Fruit fly (Drosophila melanogaster): ENCODE results near the gene ND-B22.

Gene ND-B22

DNA sequence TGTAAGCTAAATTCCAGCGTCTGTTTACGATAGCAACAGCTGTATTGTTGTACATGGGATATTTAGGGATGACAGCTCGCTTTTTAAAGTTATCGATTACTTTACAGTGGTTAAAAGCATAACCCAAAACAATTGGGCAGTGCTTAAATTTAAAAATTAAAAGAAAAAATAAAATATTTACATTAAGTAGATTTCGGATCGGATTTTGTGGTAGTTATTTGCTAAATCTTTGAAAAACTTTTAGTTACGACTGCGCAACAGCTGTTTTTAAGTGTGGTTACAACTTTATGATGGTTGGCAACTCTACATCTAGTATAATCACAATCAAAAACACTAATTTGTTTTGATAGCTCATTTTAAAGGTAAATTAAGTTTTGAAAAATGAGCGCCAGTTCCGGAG is 16.3 kb upstream of the ND-B22 start, which contains the start of the genes Ing5 and CG7099 (continued):
- TF ChIP-seq kni (GFP tag; optimal IDR thresholded peaks at IDR 0.05) (no peak), CG12299 (tag; optimal IDR thresholded peaks at IDR 0.05) (peak; percentile 93), CHES-1-like (GFP tag; optimal IDR thresholded peaks at IDR 0.05) (peak; percentile 88), exex (tag; optimal IDR thresholded peaks at IDR 0.05) (peak; percentile 97), CG7839 (tag; optimal IDR thresholded peaks at IDR 0.05) (peak; percentile 97), trh (GFP tag; optimal IDR thresholded peaks at IDR 0.05) (peak; percentile 92), amos (GFP tag; IDR thresholded peaks at IDR 0.05; ENCODE audit: partially characterized antibody) (peak; percentile 56), unc-4 (GFP tag; IDR thresholded peaks at IDR 0.05; ENCODE audit: partially characterized antibody) (peak; percentile 60), CG7372 (GFP tag; IDR thresholded peaks at IDR 0.05) (peak; percentile 96), CG15601 (tag; optimal IDR thresholded peaks at IDR 0.05) (peak; percentile 94), CG9215 (GFP tag; IDR thresholded peaks at IDR 0.05) (peak; percentile 94), chn (GFP tag; optimal IDR thresholded peaks at IDR 0.05) (peak; percentile 96), mld (GFP tag; IDR thresholded peaks at IDR 0.05; ENCODE audit: partially characterized antibody) (no peak), ind (GFP tag; optimal IDR thresholded peaks at IDR 0.05) (peak; percentile 98), btn (GFP tag; optimal IDR thresholded peaks at IDR 0.05) (peak; percentile 61), CG13296 (GFP tag; optimal IDR thresholded peaks at IDR 0.05) (peak; percentile 94), Dad (GFP tag; optimal IDR thresholded peaks at IDR 0.05) (peak; percentile 93), Hr51 (GFP tag; optimal IDR thresholded peaks at IDR 0.05) (peak; percentile 95 to 96), CG7271 (tag; optimal IDR thresholded peaks at IDR 0.05) (peak; percentile 89), CG7963 (GFP tag; IDR thresholded peaks at IDR 0.05; ENCODE audit: partially characterized antibody) (peak; percentile 45; the same call in 2 of the 3 replicates), CG34224 (GFP tag; IDR thresholded peaks at IDR 0.05; ENCODE audit: partially characterized antibody) (peak; percentile 58; the same call in 2 of the 3 replicates), CG17359 (tag; optimal IDR thresholded peaks at IDR 0.05) (peak; percentile 96), zen (tag; optimal IDR thresholded peaks at IDR 0.05) (peak; percentile 97), CG3847 (GFP tag; IDR thresholded peaks at IDR 0.05) (peak; percentile 97), grau (tag; optimal IDR thresholded peaks at IDR 0.05) (peak; percentile 95), dmrt11E (tag; optimal IDR thresholded peaks at IDR 0.05) (peak; percentile 96), dati (GFP tag; IDR thresholded peaks at IDR 0.05) (peak; percentile 88), ERR (GFP tag; optimal IDR thresholded peaks at IDR 0.05) (peak; percentile 78), Sox100B (GFP tag; optimal IDR thresholded peaks at IDR 0.05) (peak; percentile 92), Chrac-16 (GFP tag; optimal IDR thresholded peaks at IDR 0.05) (peak; percentile 97), Atf-2 (GFP tag; optimal IDR thresholded peaks at IDR 0.05) (peak; percentile 83), TFAM (GFP tag; optimal IDR thresholded peaks at IDR 0.05) (peak; percentile 53), fd102C (GFP tag; optimal IDR thresholded peaks at IDR 0.05) (peak; percentile 74), CG1024 (GFP tag; IDR thresholded peaks at IDR 0.05) (peak; percentile 92), gfzf (GFP tag; optimal IDR thresholded peaks at IDR 0.05) (peak; percentile 4), chm (GFP tag; IDR thresholded peaks at IDR 0.05) (peak; percentile 94), Spps (tag; optimal IDR thresholded peaks at IDR 0.05) (peak; percentile 92), CG4854 (GFP tag; optimal IDR thresholded peaks at IDR 0.05) (peak; percentile 96), Dek (tag; optimal IDR thresholded peaks at IDR 0.05) (peak; percentile 94), BtbVII (GFP tag; optimal IDR thresholded peaks at IDR 0.05) (peak; percentile 89), CG4707 (GFP tag; optimal IDR thresholded peaks at IDR 0.05) (peak; percentile 82), prd (optimal IDR thresholded peaks at IDR 0.05) (no peak), prd (GFP tag; IDR thresholded peaks at IDR 0.05) (peak; percentile 98), stc (GFP tag; IDR thresholded peaks at IDR 0.05) (peak; percentile 94), fd3F (GFP tag; optimal IDR thresholded peaks at IDR 0.05) (peak; percentile 96), nmo (GFP tag; optimal IDR thresholded peaks at IDR 0.05) (peak; percentile 98), sr (GFP tag; IDR thresholded peaks at IDR 0.05) (peak; percentile 76; the same call in 2 of the 3 replicates), CG10654 (GFP tag; optimal IDR thresholded peaks at IDR 0.05) (peak; percentile 96), CG7987 (GFP tag; optimal IDR thresholded peaks at IDR 0.05) (peak; percentile 89), CG4820 (GFP tag; optimal IDR thresholded peaks at IDR 0.05) (peak; percentile 94)

Measured in whole organism, embryonic.